7 worm cellular contexts compared by ENCODE assay signal in the genomic region with DNA sequence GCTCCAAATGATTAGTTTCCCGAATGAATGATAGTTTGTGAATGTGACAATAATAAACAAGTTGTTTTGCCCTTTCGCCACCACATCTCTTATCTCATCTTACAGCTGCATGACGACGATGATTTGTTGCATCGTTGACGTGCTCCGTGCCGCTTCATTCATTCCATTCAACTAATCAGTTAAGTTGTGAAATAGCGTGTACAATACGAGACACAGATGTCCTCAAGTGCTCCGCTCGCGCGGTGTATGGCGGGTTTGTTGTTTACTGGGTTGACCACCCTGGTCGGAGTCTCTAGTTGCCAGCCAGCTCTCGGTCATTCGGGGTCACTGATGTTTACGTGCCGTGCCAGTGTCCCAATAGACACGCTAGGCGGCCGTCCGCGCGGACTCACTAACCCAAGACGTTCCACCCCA.
TF ChIP-seq lines count a peak whose summit lies in the region.

No protein-coding gene starts in this region.

TF ChIP-seq in whole organism, L3 larva, 47 proteins besides CTCF, POLR2A, EP300 and RAD21 (continues in another document):
- TF ChIP-seq sea-2 (GFP tag; optimal IDR thresholded peaks at IDR 0.05; lab: Kevin White, UChicago): no peak
- TF ChIP-seq ceh-82 (tag; optimal IDR thresholded peaks at IDR 0.05; lab: Kevin White, UChicago): no peak
- no peak for TF ChIP-seq nhr-43 (tag; optimal IDR thresholded peaks at IDR 0.05; lab: Kevin White, UChicago; ENCODE audit: poor library complexity, severe bottlenecking)
- TF ChIP-seq ztf-4 (tag; optimal IDR thresholded peaks at IDR 0.05; lab: Kevin White, UChicago): no peak
- no peak for TF ChIP-seq egl-27 (tag; optimal IDR thresholded peaks at IDR 0.05; lab: Kevin White, UChicago)
- no peak for TF ChIP-seq fos-1 (tag; optimal IDR thresholded peaks at IDR 0.05; lab: Kevin White, UChicago)
- no peak for TF ChIP-seq tbx-2 (tag; optimal IDR thresholded peaks at IDR 0.05; lab: Kevin White, UChicago)
- TF ChIP-seq mml-1 (tag; optimal IDR thresholded peaks at IDR 0.05; lab: Kevin White, UChicago): no peak
- no peak for TF ChIP-seq nfya-1 (tag; optimal IDR thresholded peaks at IDR 0.05; lab: Kevin White, UChicago; ENCODE audit: insufficient read depth)
- no peak for TF ChIP-seq ceh-16 (tag; optimal IDR thresholded peaks at IDR 0.05; lab: Kevin White, UChicago)
- TF ChIP-seq pqm-1 (tag; optimal IDR thresholded peaks at IDR 0.05; lab: Kevin White, UChicago): peak; percentile 73
- TF ChIP-seq fkh-2 (tag; optimal IDR thresholded peaks at IDR 0.05; lab: Kevin White, UChicago): no peak

TF ChIP-seq in whole organism, L4 larva, 104 proteins besides CTCF, POLR2A, EP300 and RAD21 (continues in another document):
- TF ChIP-seq T20F7.1 (GFP tag; optimal IDR thresholded peaks at IDR 0.05; lab: Kevin White, UChicago): no peak
- TF ChIP-seq Y5F2A.4 (GFP tag; optimal IDR thresholded peaks at IDR 0.05; lab: Kevin White, UChicago): no peak
- peak; percentile 38 for TF ChIP-seq nhr-28 (tag; optimal IDR thresholded peaks at IDR 0.05; lab: Kevin White, UChicago)
- TF ChIP-seq cey-2 (tag; optimal IDR thresholded peaks at IDR 0.05; lab: Kevin White, UChicago; ENCODE audit: borderline replicate concordance, insufficient read depth): no peak
- TF ChIP-seq dve-1 (tag; optimal IDR thresholded peaks at IDR 0.05; lab: Kevin White, UChicago; ENCODE audit: insufficient read depth): peak; percentile 52
- no peak for TF ChIP-seq nhr-6 (tag; optimal IDR thresholded peaks at IDR 0.05; lab: Kevin White, UChicago)
- no peak for TF ChIP-seq zag-1 (tag; optimal IDR thresholded peaks at IDR 0.05; lab: Kevin White, UChicago)
- no peak for TF ChIP-seq zip-2 (tag; optimal IDR thresholded peaks at IDR 0.05; lab: Kevin White, UChicago)
- no peak for TF ChIP-seq D1046.2 (GFP tag; IDR thresholded peaks at IDR 0.05; lab: Robert Waterston, UW)
- TF ChIP-seq saeg-2 (GFP tag; IDR thresholded peaks at IDR 0.05; lab: Robert Waterston, UW): no peak
- TF ChIP-seq dmd-8 (GFP tag; IDR thresholded peaks at IDR 0.05; lab: Robert Waterston, UW): no peak
- TF ChIP-seq gei-8 (GFP tag; optimal IDR thresholded peaks at IDR 0.05; lab: Kevin White, UChicago): no peak
- TF ChIP-seq dpl-1 (GFP tag; optimal IDR thresholded peaks at IDR 0.05; lab: Kevin White, UChicago): no peak

TF ChIP-seq in whole organism, early embryonic, 17 proteins besides CTCF, POLR2A, EP300 and RAD21 (continues in another document):
- no peak for TF ChIP-seq ceh-36 (tag; optimal IDR thresholded peaks at IDR 0.05; lab: Kevin White, UChicago)
- no peak for TF ChIP-seq B0310.2 (tag; optimal IDR thresholded peaks at IDR 0.05; lab: Kevin White, UChicago)
- no peak for TF ChIP-seq ama-1 (optimal IDR thresholded peaks at IDR 0.05; lab: Kevin White, UChicago)
- TF ChIP-seq tbx-11 (GFP tag; IDR thresholded peaks at IDR 0.05; lab: Robert Waterston, UW): no peak
- peak; percentile 11 for TF ChIP-seq F13C5.2 (tag; optimal IDR thresholded peaks at IDR 0.05; lab: Kevin White, UChicago)
- no peak for TF ChIP-seq hnd-1 (tag; optimal IDR thresholded peaks at IDR 0.05; lab: Kevin White, UChicago)
- TF ChIP-seq hmbx-1 (tag; optimal IDR thresholded peaks at IDR 0.05; lab: Kevin White, UChicago): no peak
- no peak for TF ChIP-seq flt-1 (GFP tag; IDR thresholded peaks at IDR 0.05; lab: Robert Waterston, UW)
- no peak for TF ChIP-seq ceh-13 (GFP tag; optimal IDR thresholded peaks at IDR 0.05; lab: Kevin White, UChicago)
- TF ChIP-seq pes-1 (GFP tag; IDR thresholded peaks at IDR 0.05; lab: Robert Waterston, UW): no peak
- no peak for TF ChIP-seq tbx-37 (GFP tag; conservative IDR thresholded peaks at IDR 0.05; lab: Robert Waterston, UW)
- peak; percentile 54; the same call in 1 of the 2 replicates for TF ChIP-seq scrt-1 (GFP tag; IDR thresholded peaks at IDR 0.05; lab: Robert Waterston, UW)
- TF ChIP-seq sea-1 (GFP tag; conservative IDR thresholded peaks at IDR 0.05; lab: Robert Waterston, UW): no peak

TF ChIP-seq in whole organism, late embryonic, 69 proteins besides CTCF, POLR2A, EP300 and RAD21 (continues in another document):
- peak; percentile 50 for TF ChIP-seq unc-55 (GFP tag; optimal IDR thresholded peaks at IDR 0.05; lab: Kevin White, UChicago)
- TF ChIP-seq elt-2 (tag; optimal IDR thresholded peaks at IDR 0.05; lab: Kevin White, UChicago): peak; percentile 33
- peak; percentile 24 for TF ChIP-seq pax-1 (tag; optimal IDR thresholded peaks at IDR 0.05; lab: Kevin White, UChicago)
- no peak for TF ChIP-seq lim-6 (tag; optimal IDR thresholded peaks at IDR 0.05; lab: Kevin White, UChicago)
- TF ChIP-seq lin-11 (tag; optimal IDR thresholded peaks at IDR 0.05; lab: Kevin White, UChicago): no peak
- peak; percentile 14 for TF ChIP-seq rnt-1 (tag; optimal IDR thresholded peaks at IDR 0.05; lab: Kevin White, UChicago)
- peak; percentile 27 for TF ChIP-seq ceh-6 (GFP tag; optimal IDR thresholded peaks at IDR 0.05; lab: Kevin White, UChicago)
- no peak for TF ChIP-seq dmd-4 (tag; optimal IDR thresholded peaks at IDR 0.05; lab: Kevin White, UChicago; ENCODE audit: borderline replicate concordance)
- TF ChIP-seq ceh-34 (tag; optimal IDR thresholded peaks at IDR 0.05; lab: Kevin White, UChicago): peak; percentile 68
- TF ChIP-seq pha-2 (tag; optimal IDR thresholded peaks at IDR 0.05; lab: Kevin White, UChicago): peak; percentile 43
- peak; percentile 60 for TF ChIP-seq unc-42 (tag; optimal IDR thresholded peaks at IDR 0.05; lab: Kevin White, UChicago)
- peak; percentile 52 for TF ChIP-seq tbx-2 (tag; optimal IDR thresholded peaks at IDR 0.05; lab: Kevin White, UChicago)
- TF ChIP-seq ceh-2 (tag; optimal IDR thresholded peaks at IDR 0.05; lab: Kevin White, UChicago): peak; percentile 56

TF ChIP-seq in whole organism, midembryonic, 9 proteins besides CTCF, POLR2A, EP300 and RAD21:
- TF ChIP-seq ztf-23 (GFP tag; IDR thresholded peaks at IDR 0.05; lab: Robert Waterston, UW) (no peak), ztf-29 (GFP tag; IDR thresholded peaks at IDR 0.05; lab: Robert Waterston, UW) (no peak), ref-1 (GFP tag; conservative IDR thresholded peaks at IDR 0.05; lab: Robert Waterston, UW) (peak; percentile 55; the same call in 1 of the 2 replicates), flt-1 (GFP tag; IDR thresholded peaks at IDR 0.05; lab: Robert Waterston, UW) (0 out of 2 replicates have a peak, but pooled peaks have one; percentile 46), med-1 (GFP tag; optimal IDR thresholded peaks at IDR 0.05; lab: Kevin White, UChicago; ENCODE audit: insufficient read depth) (no peak), cog-1 (tag; optimal IDR thresholded peaks at IDR 0.05; lab: Kevin White, UChicago) (peak; percentile 79)

TF ChIP-seq in whole organism, mixed stage, embryonic, 35 proteins besides CTCF, POLR2A, EP300 and RAD21 (continues in another document):
- TF ChIP-seq nhr-12 (tag; optimal IDR thresholded peaks at IDR 0.05; lab: Kevin White, UChicago) (no peak), ceh-39 (tag; optimal IDR thresholded peaks at IDR 0.05; lab: Kevin White, UChicago) (no peak), unc-120 (tag; optimal IDR thresholded peaks at IDR 0.05; lab: Kevin White, UChicago; ENCODE audit: poor library complexity, severe bottlenecking) (peak; percentile 24), bed-3 (GFP tag; optimal IDR thresholded peaks at IDR 0.05; lab: Kevin White, UChicago) (no peak), blmp-1 (tag; optimal IDR thresholded peaks at IDR 0.05; lab: Kevin White, UChicago) (no peak), flh-1 (GFP tag; optimal IDR thresholded peaks at IDR 0.05; lab: Kevin White, UChicago) (no peak), elt-1 (tag; optimal IDR thresholded peaks at IDR 0.05; lab: Kevin White, UChicago; ENCODE audit: borderline replicate concordance, insufficient read depth) (no peak), ceh-43 (GFP tag; optimal IDR thresholded peaks at IDR 0.05; lab: Kevin White, UChicago) (peak; percentile 29), mls-2 (tag; optimal IDR thresholded peaks at IDR 0.05; lab: Kevin White, UChicago) (peak; percentile 68), cnd-1 (tag; optimal IDR thresholded peaks at IDR 0.05; lab: Kevin White, UChicago) (peak; percentile 63), lin-32 (GFP tag; optimal IDR thresholded peaks at IDR 0.05; lab: Kevin White, UChicago) (no peak), nhr-237 (tag; optimal IDR thresholded peaks at IDR 0.05; lab: Kevin White, UChicago) (no peak), unc-62 (GFP tag; optimal IDR thresholded peaks at IDR 0.05; lab: Kevin White, UChicago) (peak; percentile 65), ham-2 (GFP tag; optimal IDR thresholded peaks at IDR 0.05; lab: Kevin White, UChicago) (no peak), zip-8 (tag; optimal IDR thresholded peaks at IDR 0.05; lab: Kevin White, UChicago) (no peak), lin-13 (tag; optimal IDR thresholded peaks at IDR 0.05; lab: Kevin White, UChicago) (no peak), M03D4.4 (tag; optimal IDR thresholded peaks at IDR 0.05; lab: Kevin White, UChicago) (peak; percentile 40), lsy-2 (tag; optimal IDR thresholded peaks at IDR 0.05; lab: Kevin White, UChicago) (no peak)

TF ChIP-seq in whole organism, young adult, 124 proteins besides CTCF, POLR2A, EP300 and RAD21:
- TF ChIP-seq B0019.2 (GFP tag; conservative IDR thresholded peaks at IDR 0.05; lab: Robert Waterston, UW) (no peak), aptf-2 (GFP tag; conservative IDR thresholded peaks at IDR 0.05; lab: Robert Waterston, UW) (no peak), F52B5.7 (tag; optimal IDR thresholded peaks at IDR 0.05; lab: Kevin White, UChicago) (peak; percentile 4), ama-1 (optimal IDR thresholded peaks at IDR 0.05; lab: Kevin White, UChicago) (no peak), ama-1 (GFP tag; optimal IDR thresholded peaks at IDR 0.05; lab: Kevin White, UChicago) (peak in 1 of 2 experiments; percentile 22), zfh-2 (GFP tag; conservative IDR thresholded peaks at IDR 0.05; lab: Robert Waterston, UW) (peak; percentile 73), dox-1 (GFP tag; IDR thresholded peaks at IDR 0.05; lab: Robert Waterston, UW) (peak; percentile 10; the same call in 1 of the 2 replicates), tbx-9 (tag; optimal IDR thresholded peaks at IDR 0.05; lab: Kevin White, UChicago; ENCODE audit: borderline replicate concordance) (peak; percentile 58), lin-26 (GFP tag; IDR thresholded peaks at IDR 0.05; lab: Robert Waterston, UW) (no peak), ZK185.1 (tag; optimal IDR thresholded peaks at IDR 0.05; lab: Kevin White, UChicago; ENCODE audit: poor library complexity, severe bottlenecking) (peak; percentile 49), cebp-1 (GFP tag; IDR thresholded peaks at IDR 0.05; lab: Robert Waterston, UW) (peak; percentile 50; the same call in 1 of the 2 replicates), cebp-1 (tag; optimal IDR thresholded peaks at IDR 0.05; lab: Kevin White, UChicago) (peak; percentile 27), ztf-28 (GFP tag; IDR thresholded peaks at IDR 0.05; lab: Robert Waterston, UW) (0 out of 2 replicates have a peak, but pooled peaks have one; percentile 25), tbp1 (GFP tag; optimal IDR thresholded peaks at IDR 0.05; lab: Kevin White, UChicago) (no peak)
TF ChIP-seq in whole organism, young adult: peak in this region for 8.
